Worm (Caenorhabditis elegans): ENCODE measurements around the gene best-20.

Gene best-20

DNA sequence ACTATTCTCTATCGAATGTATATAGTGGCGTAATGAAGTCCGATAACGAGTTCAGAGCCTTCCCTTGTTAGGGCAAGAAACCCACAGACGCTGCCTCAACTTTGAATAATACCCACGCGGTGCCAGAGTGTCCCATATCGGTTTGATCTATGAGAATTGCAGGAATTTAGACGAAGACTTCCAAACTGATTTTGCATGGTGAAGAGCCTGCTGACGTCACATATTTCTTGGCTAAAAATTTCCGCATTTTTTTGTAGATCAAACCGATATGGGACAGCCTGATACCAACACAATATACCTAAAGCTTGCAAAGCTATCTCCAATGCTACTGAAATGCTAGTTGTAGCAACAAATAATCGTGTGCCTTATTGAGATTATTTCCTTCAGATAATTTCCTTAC is 14.1 kb upstream of the best-20 start:
- no peak for TF ChIP-seq dao-5 (tag; optimal IDR thresholded peaks at IDR 0.05)
- no peak for TF ChIP-seq him-1 (tag; optimal IDR thresholded peaks at IDR 0.05)
- TF ChIP-seq W03F9.2 (tag; optimal IDR thresholded peaks at IDR 0.05): no peak

DNA sequence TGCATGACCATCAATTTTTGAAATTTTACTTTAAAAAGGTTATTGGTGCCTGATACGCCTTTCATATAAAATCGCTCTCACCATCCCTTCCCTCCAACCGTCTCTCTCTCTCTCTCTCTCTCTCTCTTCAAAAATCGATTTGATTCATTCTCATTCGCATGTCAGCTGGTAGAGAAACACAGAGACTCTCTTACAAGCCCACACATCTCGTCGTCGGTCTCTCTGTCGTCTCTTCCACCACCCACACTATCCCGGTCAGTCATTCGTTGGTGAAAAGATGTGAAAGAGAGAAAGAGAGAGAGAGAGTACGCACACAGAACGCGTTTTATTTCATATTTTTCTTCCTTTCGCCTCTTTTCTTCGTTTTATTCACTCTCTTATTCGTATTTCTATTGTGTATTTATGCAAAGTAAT is 13.6 kb upstream of the best-20 start:
- TF ChIP-seq dao-5 (tag; optimal IDR thresholded peaks at IDR 0.05) (no peak), W03F9.2 (tag; optimal IDR thresholded peaks at IDR 0.05) (peak; percentile 48)

DNA sequence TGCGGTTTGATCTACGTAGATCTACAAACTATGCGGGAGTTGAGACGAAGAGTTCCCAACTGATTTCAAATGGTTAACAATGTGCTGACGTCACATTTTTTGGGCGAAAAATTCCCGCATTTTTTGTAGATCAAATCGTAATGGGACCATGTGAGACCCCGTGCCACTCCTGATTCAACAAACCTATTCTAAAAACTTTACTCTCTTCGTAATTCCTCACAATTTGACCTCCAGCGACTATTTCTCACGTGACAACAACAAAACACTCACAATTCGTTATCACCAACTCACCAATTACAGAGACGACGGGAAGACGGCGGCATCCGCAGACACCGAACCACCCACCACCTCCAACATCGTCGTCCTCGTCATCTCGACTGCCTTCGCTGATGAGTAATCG is 12.3 kb upstream of the best-20 start, which contains the start of gene siah-1:
Gene siah-1 (plus strand): TSS at position 301 of the 400 bp plus-strand sequence.
- TF ChIP-seq dao-5 (tag; optimal IDR thresholded peaks at IDR 0.05) (no peak), him-1 (tag; optimal IDR thresholded peaks at IDR 0.05) (no peak), W03F9.2 (tag; optimal IDR thresholded peaks at IDR 0.05) (no peak)

DNA sequence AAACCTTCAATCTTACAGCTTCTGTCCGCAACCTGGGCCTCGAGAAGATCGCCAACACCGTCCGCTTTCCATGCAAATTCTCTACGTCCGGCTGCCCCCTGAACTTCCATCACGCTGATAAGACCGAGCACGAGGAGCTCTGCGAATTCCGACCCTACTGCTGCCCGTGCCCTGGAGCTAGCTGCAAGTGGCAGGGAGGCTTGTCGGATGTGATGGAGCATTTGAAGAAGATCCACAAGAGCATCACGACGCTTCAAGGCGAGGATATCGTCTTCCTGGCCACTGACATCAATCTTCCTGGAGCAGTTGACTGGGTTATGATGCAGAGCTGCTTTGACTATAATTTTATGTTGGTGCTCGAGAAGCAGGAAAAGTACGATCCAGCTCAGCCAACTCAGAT is 10.2 kb upstream of the best-20 start:
- TF ChIP-seq dao-5 (tag; optimal IDR thresholded peaks at IDR 0.05) (no peak), him-1 (tag; optimal IDR thresholded peaks at IDR 0.05) (no peak), W03F9.2 (tag; optimal IDR thresholded peaks at IDR 0.05) (no peak)

DNA sequence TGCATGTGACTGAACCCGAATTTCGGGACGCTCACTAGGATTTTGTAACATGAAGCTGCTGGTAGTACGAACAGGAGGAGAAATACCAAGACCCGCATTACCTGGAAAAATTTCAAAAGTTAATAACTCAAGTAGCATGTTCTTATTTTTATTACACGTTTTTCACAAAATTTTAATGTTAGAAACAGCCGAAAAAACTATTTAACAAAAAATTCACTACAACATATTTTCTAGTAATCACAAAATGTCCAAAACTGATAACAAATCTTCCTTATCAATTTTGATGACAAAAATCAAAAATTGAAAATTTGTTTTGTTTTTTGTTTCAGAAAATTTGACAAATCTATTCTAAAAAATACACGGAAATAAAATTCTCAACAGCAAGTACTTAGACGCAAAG is 5.0 kb upstream of the best-20 start, which contains the start of gene ugt-45:
Gene ugt-45 (minus strand): TSS at position 101 of the 400 bp plus-strand sequence.
- TF ChIP-seq dao-5 (tag; optimal IDR thresholded peaks at IDR 0.05) (no peak), him-1 (tag; optimal IDR thresholded peaks at IDR 0.05) (no peak), W03F9.2 (tag; optimal IDR thresholded peaks at IDR 0.05) (no peak)

DNA sequence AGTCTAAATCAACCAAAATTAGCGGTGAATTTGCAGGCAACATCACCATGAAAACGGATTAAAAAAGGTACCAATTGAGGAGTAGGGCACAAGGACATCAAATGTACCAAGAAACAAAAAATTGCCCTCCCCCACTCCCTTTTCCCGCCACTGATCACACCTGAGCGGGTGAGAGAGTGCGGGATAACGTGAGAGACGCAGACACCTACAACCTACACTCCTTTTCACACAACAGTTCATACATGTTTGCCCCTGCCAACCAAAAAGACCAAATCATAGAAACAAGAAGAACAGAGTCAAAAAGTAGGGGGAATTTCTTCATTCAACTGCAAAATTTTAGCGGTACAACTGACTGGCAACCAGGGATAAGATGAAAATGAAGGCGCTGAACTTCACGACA is 3.7 kb upstream of the best-20 start:
- no peak for TF ChIP-seq him-1 (tag; optimal IDR thresholded peaks at IDR 0.05)
- no peak for TF ChIP-seq dao-5 (tag; optimal IDR thresholded peaks at IDR 0.05)
- TF ChIP-seq W03F9.2 (tag; optimal IDR thresholded peaks at IDR 0.05): no peak

DNA sequence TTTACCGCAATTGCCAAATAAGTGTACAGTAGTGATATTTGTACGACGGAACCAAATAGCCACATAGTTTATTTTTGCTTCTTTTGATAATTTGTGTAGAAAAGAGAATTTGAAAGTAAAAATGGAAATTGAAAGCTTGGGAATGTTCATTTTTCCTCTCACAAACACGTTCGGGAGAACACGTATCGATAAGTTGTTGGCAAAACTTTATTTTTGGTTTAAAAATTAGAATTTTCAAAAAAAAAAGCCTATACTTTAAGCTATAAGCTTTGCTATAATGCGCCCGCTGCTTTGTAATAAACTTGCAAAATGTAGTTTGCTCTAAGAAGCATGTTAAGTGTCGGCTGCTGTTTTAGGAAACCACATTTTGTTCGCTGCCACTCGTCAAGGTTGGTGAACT is 666 bp upstream of the best-20 start, which contains the start of gene Y37E11AR.7:
Gene Y37E11AR.7 (minus strand): TSS at position 101 of the 400 bp plus-strand sequence.
- no peak for TF ChIP-seq W03F9.2 (tag; optimal IDR thresholded peaks at IDR 0.05)

DNA sequence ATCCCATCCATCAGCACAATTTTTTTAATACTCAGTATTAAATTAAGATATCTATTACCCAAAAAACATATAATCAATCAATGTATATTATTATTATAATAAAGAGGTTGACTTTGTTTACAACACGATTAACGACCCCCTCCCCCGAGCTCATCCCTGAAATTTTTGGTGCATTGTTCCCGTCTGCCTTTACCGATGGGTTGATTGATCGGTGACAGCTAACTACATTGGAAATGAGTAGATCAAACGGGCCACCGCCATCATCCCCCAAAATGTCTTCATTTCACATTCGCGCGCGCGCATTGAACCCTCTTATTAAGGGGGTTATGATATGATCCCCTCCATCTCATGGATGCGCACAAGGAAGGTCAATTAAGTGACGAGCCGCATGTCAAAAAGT is 3.8 kb downstream of the best-20 start:
- no peak for TF ChIP-seq him-1 (tag; optimal IDR thresholded peaks at IDR 0.05)

DNA sequence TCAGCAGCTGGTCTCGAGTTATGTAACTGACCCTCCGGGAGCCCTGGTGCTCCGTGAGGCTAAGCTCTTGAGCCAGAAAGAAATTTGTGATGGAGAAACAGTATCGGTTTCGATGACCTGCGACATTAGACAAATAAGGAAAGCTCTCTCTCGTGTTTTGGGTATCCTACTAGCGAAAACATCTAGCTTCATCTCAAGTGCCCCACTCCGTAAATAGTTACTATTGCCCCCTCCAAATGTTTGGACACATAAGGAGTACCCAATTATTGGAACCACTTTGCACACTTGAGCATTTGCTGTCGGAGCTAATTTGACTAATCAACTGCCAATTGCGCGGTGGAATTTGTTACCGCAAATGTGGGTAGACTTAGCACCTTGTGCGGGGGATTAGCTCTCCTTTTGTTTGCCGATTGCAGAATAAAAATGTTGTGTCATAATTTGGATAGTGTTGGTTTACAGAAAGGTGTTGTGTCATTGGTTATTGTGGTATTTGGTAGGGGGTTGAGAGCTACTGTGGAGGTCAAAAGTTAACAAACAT is 8.1 kb downstream of the best-20 start:
- TF ChIP-seq dao-5 (tag; optimal IDR thresholded peaks at IDR 0.05): no peak
- no peak for TF ChIP-seq him-1 (tag; optimal IDR thresholded peaks at IDR 0.05)
- TF ChIP-seq W03F9.2 (tag; optimal IDR thresholded peaks at IDR 0.05): no peak

DNA sequence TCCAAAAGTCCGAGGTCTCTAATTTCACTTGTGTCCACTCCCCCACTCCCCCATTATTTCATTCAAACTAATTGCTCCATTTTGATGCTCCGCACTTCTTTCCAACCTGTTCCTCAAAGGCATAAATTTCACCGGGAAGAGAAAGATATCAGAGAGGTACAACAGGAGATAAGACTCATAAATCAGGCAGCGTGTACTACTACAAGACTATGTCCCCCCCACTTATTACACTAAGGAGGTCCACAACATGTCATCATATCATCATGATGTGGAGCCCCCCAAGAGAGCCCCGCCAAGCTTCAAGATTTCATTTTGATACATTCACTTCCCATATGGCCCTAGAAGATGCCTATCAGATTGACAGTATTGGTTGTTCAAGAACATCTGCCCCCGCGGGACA is 9.4 kb downstream of the best-20 start:
- no peak for TF ChIP-seq W03F9.2 (tag; optimal IDR thresholded peaks at IDR 0.05)
- TF ChIP-seq dao-5 (tag; optimal IDR thresholded peaks at IDR 0.05): no peak
- TF ChIP-seq him-1 (tag; optimal IDR thresholded peaks at IDR 0.05): no peak

DNA sequence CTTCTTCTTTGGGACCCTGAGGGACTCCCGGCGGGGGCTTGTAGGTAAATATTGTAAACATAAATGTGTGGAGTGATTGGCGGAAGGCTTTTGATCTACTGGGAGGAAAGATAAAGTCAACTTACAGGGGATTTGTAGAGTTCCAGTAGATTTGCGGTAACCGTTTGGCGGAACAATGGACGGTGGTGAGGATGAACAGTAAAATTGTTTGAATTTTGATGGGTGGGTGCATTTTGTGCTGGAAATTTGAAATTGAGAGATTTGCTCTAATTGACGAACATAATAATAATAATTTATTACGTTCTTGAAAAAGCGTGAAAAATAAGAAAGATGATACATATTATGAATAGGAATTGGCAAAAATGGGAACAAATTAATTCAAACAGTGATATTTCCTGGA is 10.6 kb downstream of the best-20 start, which contains the start of gene vab-2:
Gene vab-2 (minus strand): TSS at position 238 of the 400 bp plus-strand sequence.
- TF ChIP-seq him-1 (tag; optimal IDR thresholded peaks at IDR 0.05) (no peak), W03F9.2 (tag; optimal IDR thresholded peaks at IDR 0.05) (no peak), dao-5 (tag; optimal IDR thresholded peaks at IDR 0.05) (no peak)

DNA sequence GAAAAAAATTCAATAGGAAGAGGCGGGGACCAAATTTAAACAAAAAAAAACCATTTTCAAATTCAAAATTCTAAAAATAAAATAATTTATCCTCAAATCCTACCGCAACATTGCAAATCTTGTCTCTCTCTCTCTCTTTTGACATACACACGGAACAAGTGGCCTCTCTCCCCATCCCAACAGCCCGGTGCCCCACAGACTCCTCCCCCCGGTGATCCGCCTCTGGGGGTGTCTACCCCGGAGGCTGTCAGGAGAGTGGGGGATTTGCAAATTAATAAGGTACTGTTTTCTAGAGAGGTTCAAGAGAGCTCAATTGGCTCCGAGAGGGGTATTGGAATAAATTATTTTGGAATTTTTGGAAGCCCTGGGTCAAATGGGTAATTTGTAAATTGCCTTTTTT is 11.7 kb downstream of the best-20 start:
- TF ChIP-seq W03F9.2 (tag; optimal IDR thresholded peaks at IDR 0.05) (no peak), him-1 (tag; optimal IDR thresholded peaks at IDR 0.05) (no peak), dao-5 (tag; optimal IDR thresholded peaks at IDR 0.05) (no peak)

DNA sequence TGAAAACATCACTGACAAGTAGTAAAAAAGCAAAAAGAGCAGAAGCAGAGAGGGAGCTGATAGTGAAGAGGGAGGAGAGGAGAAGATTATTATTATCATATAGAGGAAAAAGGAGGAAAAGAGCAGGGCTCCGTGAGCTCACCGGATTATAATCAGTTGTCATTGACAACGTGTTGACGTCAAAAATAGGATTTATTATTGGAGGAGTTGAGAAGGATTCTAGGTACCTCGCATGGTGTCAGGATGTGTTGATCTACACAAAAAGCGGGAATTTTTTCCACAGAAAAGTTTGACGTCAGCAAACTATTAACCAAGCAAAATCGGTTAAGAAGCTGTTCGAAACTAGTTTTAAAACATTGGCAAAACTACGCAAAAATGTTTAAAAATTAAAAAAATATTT is 18.1 kb downstream of the best-20 start:
- TF ChIP-seq him-1 (tag; optimal IDR thresholded peaks at IDR 0.05): no peak
- no peak for TF ChIP-seq W03F9.2 (tag; optimal IDR thresholded peaks at IDR 0.05)
- TF ChIP-seq dao-5 (tag; optimal IDR thresholded peaks at IDR 0.05): no peak

DNA sequence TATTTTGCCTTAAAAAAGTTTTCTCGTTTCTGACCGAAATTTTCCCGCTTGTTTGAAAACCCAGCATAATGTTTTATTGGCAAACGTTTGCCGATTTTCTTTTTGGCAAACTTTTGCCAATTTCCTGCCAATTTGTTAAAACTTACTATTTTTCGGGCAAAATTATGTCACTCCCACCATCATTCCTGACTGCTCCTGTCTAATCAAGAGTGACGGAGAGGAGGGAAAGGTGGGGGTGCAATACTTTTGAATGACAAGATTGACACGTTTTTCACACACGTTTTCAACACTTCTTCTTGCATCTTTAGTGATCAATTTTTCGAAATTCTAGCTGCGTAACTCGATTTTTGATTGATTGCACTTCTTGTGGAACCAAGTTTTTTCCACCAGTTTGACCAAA is 25.5 kb downstream of the best-20 start:
- no peak for TF ChIP-seq dao-5 (tag; optimal IDR thresholded peaks at IDR 0.05)
- TF ChIP-seq W03F9.2 (tag; optimal IDR thresholded peaks at IDR 0.05): no peak
- no peak for TF ChIP-seq him-1 (tag; optimal IDR thresholded peaks at IDR 0.05)

DNA sequence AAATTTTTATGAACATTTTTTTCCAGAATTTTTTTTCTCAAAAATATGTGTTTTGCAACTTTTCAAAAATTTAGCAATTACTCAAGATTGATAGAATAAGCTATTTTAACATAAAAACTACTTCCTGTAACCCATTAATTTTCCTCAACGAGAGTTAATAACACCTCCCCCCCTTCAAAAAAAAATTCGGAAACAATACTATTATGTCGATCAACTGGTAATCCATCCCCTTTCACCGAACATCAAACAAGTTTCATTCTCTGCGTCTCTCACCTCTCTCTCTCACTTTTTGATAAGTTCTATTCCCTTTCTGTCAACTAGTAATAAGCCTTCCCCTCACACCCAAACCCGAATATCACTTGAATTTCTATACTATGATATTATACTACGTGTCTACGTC is 27.9 kb downstream of the best-20 start, which contains the start of gene glct-6:
Gene glct-6 (plus strand): TSS at position 301 of the 400 bp plus-strand sequence.
- TF ChIP-seq W03F9.2 (tag; optimal IDR thresholded peaks at IDR 0.05) (no peak), dao-5 (tag; optimal IDR thresholded peaks at IDR 0.05) (no peak), him-1 (tag; optimal IDR thresholded peaks at IDR 0.05) (no peak)

All from whole organism, L4/young adult.